Fruit fly (Drosophila melanogaster) whole organism, pupa: ENCODE data around the gene Dnaaf6.

Source experiments
- CG12605 ChIP-seq: fragments of 200-800 bp; sonication (Bioruptor generic); IDR thresholded peaks from 2 replicates; pipeline ENCODE4 v1.3.6; 2022; ENCODE audit warnings: missing biosample characterization, missing genetic modification characterization
- CG14655 ChIP-seq: fragments of 200-800 bp; sonication (Bioruptor generic); optimal IDR thresholded peaks from 3 replicates; lab custom pipeline; 2017; ENCODE audit warnings: mild to moderate bottlenecking, missing biosample characterization, missing genetic modification reagents, missing genetic modification characterization
- CG32121 ChIP-seq: fragments of 200-800 bp; sonication (Bioruptor generic); IDR thresholded peaks from 2 replicates; pipeline ENCODE4 v1.3.6; 2022; ENCODE audit warnings: missing biosample characterization, missing genetic modification characterization
- CG4496 ChIP-seq: fragments of 200-800 bp; sonication (Bioruptor generic); IDR thresholded peaks from 3 replicates; pipeline ENCODE4 v1.3.6; 2022; ENCODE audit warnings: missing biosample characterization, missing genetic modification characterization
- CG8301 ChIP-seq: fragments of 200-800 bp; sonication (Bioruptor generic); optimal IDR thresholded peaks from 2 replicates; lab custom pipeline; 2018; ENCODE audit warnings: missing biosample characterization, mild to moderate bottlenecking, missing genetic modification characterization
- CG9948 ChIP-seq: fragments of 200-800 bp; sonication (Bioruptor generic); optimal IDR thresholded peaks from 2 replicates; lab custom pipeline; 2018; ENCODE audit warnings: missing biosample characterization, mild to moderate bottlenecking, missing genetic modification characterization, moderate library complexity
- D1 ChIP-seq: fragments of 200-800 bp; sonication (Bioruptor generic); optimal IDR thresholded peaks from 2 replicates; lab custom pipeline; 2018; ENCODE audit warnings: missing biosample characterization, mild to moderate bottlenecking, missing genetic modification characterization, moderate library complexity
- EcR ChIP-seq: fragments of 200-800 bp; sonication (Bioruptor generic); optimal IDR thresholded peaks from 3 replicates; lab custom pipeline; 2019; ENCODE audit warnings: missing biosample characterization, missing genetic modification characterization, mild to moderate bottlenecking, moderate library complexity, missing genetic modification reagents
- Pif1A ChIP-seq: fragments of 200-800 bp; sonication (Bioruptor generic); optimal IDR thresholded peaks from 3 replicates; lab custom pipeline; 2016; ENCODE audit warnings: missing biosample characterization, missing genetic modification characterization
- Pif1B ChIP-seq: fragments of 200-800 bp; sonication (Bioruptor generic); optimal IDR thresholded peaks from 3 replicates; lab custom pipeline; 2016; ENCODE audit warnings: missing biosample characterization, missing genetic modification characterization

- TF ChIP-seq CG12605 (GFP tag; lab: Robert Waterston, UW), result no peak
- TF ChIP-seq CG4496 (GFP tag; lab: Robert Waterston, UW), result no peak
- no peak for TF ChIP-seq D1 (tag; lab: Kevin White, UChicago)
- no peak for TF ChIP-seq CG8301 (tag; lab: Kevin White, UChicago)
- TF ChIP-seq EcR, result peak; percentile 59
- TF ChIP-seq Pif1A (GFP tag; lab: Kevin White, UChicago), result no peak
- no peak for TF ChIP-seq Pif1B (GFP tag; lab: Kevin White, UChicago)
- TF ChIP-seq CG32121, result no peak
- TF ChIP-seq CG14655 (GFP tag; lab: Kevin White, UChicago), result no peak
- no peak for TF ChIP-seq CG9948
Measured at dm6 chr3L:14641969-14642485, 42.5 kb upstream of the Dnaaf6 start.
